Fruit fly (Drosophila melanogaster) Kc167 (cell line): Measurements from ENCODE around the gene CG1889.

Source experiments
- Myc ChIP-seq: fragments of >200 bp; optimal IDR thresholded peaks from 2 replicates; lab custom pipeline; 2017; ENCODE audit warnings: missing external identifiers
- Sin3A ChIP-seq: fragments of >200 bp; optimal IDR thresholded peaks from 2 replicates; lab custom pipeline; 2018; ENCODE audit warnings: missing external identifiers
- h ChIP-seq: fragments of >200 bp; optimal IDR thresholded peaks from 3 replicates; lab custom pipeline; 2018; ENCODE audit warnings: missing external identifiers
- insv ChIP-seq: fragments of >200 bp; optimal IDR thresholded peaks from 3 replicates; lab custom pipeline; 2018; ENCODE audit warnings: missing external identifiers
- psq ChIP-seq: fragments of >200 bp; optimal IDR thresholded peaks from 2 replicates; lab custom pipeline; 2017; ENCODE audit warnings: missing external identifiers
- ttk ChIP-seq: sonication (Bioruptor generic); optimal IDR thresholded peaks from 2 replicates; lab custom pipeline; 2017; ENCODE audit warnings: missing external identifiers

CG1889 gene

dm6 chrX:9964778-9965291 lies at the start of gene CG1889, which contains the start of gene CG1791:
CG1889 (plus strand) TSS chrX:9965241.
CG1791 (minus strand) TSS chrX:9964878.
- no peak for TF ChIP-seq ttk (lab: Kevin White, UChicago)
- TF ChIP-seq insv (lab: Kevin White, UChicago), result no peak
- no peak for TF ChIP-seq h (lab: Kevin White, UChicago)
- TF ChIP-seq Myc (lab: Kevin White, UChicago), result no peak
- TF ChIP-seq psq (lab: Kevin White, UChicago), result no peak
- TF ChIP-seq Sin3A (lab: Kevin White, UChicago), result no peak

- no peak for TF ChIP-seq Myc (lab: Kevin White, UChicago)
Observed at dm6 chrX:9930882-9931281, 34.2 kb upstream of the CG1889 start, which contains the start of gene Idgf4. Idgf4 (minus strand) TSS chrX:9930948.

- TF ChIP-seq h (lab: Kevin White, UChicago) (no peak), psq (lab: Kevin White, UChicago) (no peak), Sin3A (lab: Kevin White, UChicago) (no peak), ttk (lab: Kevin White, UChicago) (no peak), Myc (lab: Kevin White, UChicago) (no peak), insv (lab: Kevin White, UChicago) (no peak)
Observed at dm6 chrX:9932296-9932892, 32.6 kb upstream of the CG1889 start.

- TF ChIP-seq ttk (lab: Kevin White, UChicago), result no peak
Observed at dm6 chrX:9975973-9976372, 10.9 kb downstream of the CG1889 start.

- TF ChIP-seq Sin3A (lab: Kevin White, UChicago) (no peak), Myc (lab: Kevin White, UChicago) (no peak), insv (lab: Kevin White, UChicago) (no peak), psq (lab: Kevin White, UChicago) (no peak), ttk (lab: Kevin White, UChicago) (no peak), h (lab: Kevin White, UChicago) (no peak)
Observed at dm6 chrX:9977305-9977704, 12.3 kb downstream of the CG1889 start, which contains the start of gene CG43386. CG43386 (minus strand) TSS chrX:9977405.

dm6 chrX:9980464-9980863 lies 15.4 kb downstream of the CG1889 start, which contains the start of gene CG15252:
CG15252 (minus strand) TSS chrX:9980564.
- no peak for TF ChIP-seq Myc (lab: Kevin White, UChicago)
- TF ChIP-seq Sin3A (lab: Kevin White, UChicago), result no peak
- TF ChIP-seq psq (lab: Kevin White, UChicago), result no peak
- no peak for TF ChIP-seq ttk (lab: Kevin White, UChicago)
- no peak for TF ChIP-seq insv (lab: Kevin White, UChicago)
- TF ChIP-seq h (lab: Kevin White, UChicago), result no peak

- TF ChIP-seq Sin3A (lab: Kevin White, UChicago) (no peak), h (lab: Kevin White, UChicago) (no peak), Myc (lab: Kevin White, UChicago) (no peak), insv (lab: Kevin White, UChicago) (no peak), ttk (lab: Kevin White, UChicago) (no peak), psq (lab: Kevin White, UChicago) (no peak)
Observed at dm6 chrX:9987361-9988087, 22.5 kb downstream of the CG1889 start.

dm6 chrX:9989154-9989787 lies 24.2 kb downstream of the CG1889 start, which contains the start of gene CG32694:
CG32694 (plus strand) TSS chrX:9989690.
- TF ChIP-seq Myc (lab: Kevin White, UChicago), result no peak
- TF ChIP-seq insv (lab: Kevin White, UChicago), result no peak
- TF ChIP-seq Sin3A (lab: Kevin White, UChicago), result no peak

- TF ChIP-seq insv (lab: Kevin White, UChicago), result no peak
- no peak for TF ChIP-seq ttk (lab: Kevin White, UChicago)
- TF ChIP-seq h (lab: Kevin White, UChicago), result no peak
- TF ChIP-seq psq (lab: Kevin White, UChicago), result no peak
- TF ChIP-seq Sin3A (lab: Kevin White, UChicago), result no peak
- TF ChIP-seq Myc (lab: Kevin White, UChicago), result no peak
Observed at dm6 chrX:9991013-9991412, 26.0 kb downstream of the CG1889 start.

- TF ChIP-seq Myc (lab: Kevin White, UChicago), result no peak
- no peak for TF ChIP-seq Sin3A (lab: Kevin White, UChicago)
- TF ChIP-seq ttk (lab: Kevin White, UChicago), result no peak
- no peak for TF ChIP-seq insv (lab: Kevin White, UChicago)
- TF ChIP-seq h (lab: Kevin White, UChicago), result no peak
- no peak for TF ChIP-seq psq (lab: Kevin White, UChicago)
Observed at dm6 chrX:9992934-9993333, 27.9 kb downstream of the CG1889 start.

dm6 chrX:9993427-9994218 lies 28.6 kb downstream of the CG1889 start:
- TF ChIP-seq psq (lab: Kevin White, UChicago) (no peak), h (lab: Kevin White, UChicago) (no peak), ttk (lab: Kevin White, UChicago) (no peak), Myc (lab: Kevin White, UChicago) (no peak)
